Fruit fly (Drosophila melanogaster): ENCODE measurements around the gene CG6236.

- no peak for TF ChIP-seq CG32006 (GFP tag; optimal IDR thresholded peaks at IDR 0.05)
- no peak for TF ChIP-seq Sox102F (GFP tag; optimal IDR thresholded peaks at IDR 0.05)
- TF ChIP-seq Ets21C (GFP tag; optimal IDR thresholded peaks at IDR 0.05), result no peak
- no peak for TF ChIP-seq esn (GFP tag; optimal IDR thresholded peaks at IDR 0.05)
- TF ChIP-seq CG6808 (GFP tag; optimal IDR thresholded peaks at IDR 0.05), result no peak
- TF ChIP-seq CG11294 (GFP tag; IDR thresholded peaks at IDR 0.05), result no peak
- TF ChIP-seq CG3032 (tag; optimal IDR thresholded peaks at IDR 0.05), result no peak
- no peak for TF ChIP-seq Sox14 (GFP tag; optimal IDR thresholded peaks at IDR 0.05)
- TF ChIP-seq OdsH (GFP tag; optimal IDR thresholded peaks at IDR 0.05), result no peak
- TF ChIP-seq CG6854 (GFP tag; optimal IDR thresholded peaks at IDR 0.05), result no peak
- no peak for TF ChIP-seq Ets96B (tag; optimal IDR thresholded peaks at IDR 0.05)
- TF ChIP-seq acj6 (GFP tag; optimal IDR thresholded peaks at IDR 0.05), result no peak
- no peak for TF ChIP-seq CG10631 (GFP tag; optimal IDR thresholded peaks at IDR 0.05)
- TF ChIP-seq ss (GFP tag; optimal IDR thresholded peaks at IDR 0.05), result no peak
Observed at dm6 chr3R:15293878-15294350, 34.2 kb downstream of the CG6236 start.
